Fruit fly (Drosophila melanogaster) whole organism, embryonic: ENCODE data around the gene CG7656.
A peak's percentile ranks its signal among the peaks of the same experiment; 100 is the strongest.

Experiments
- Abd-B ChIP-seq: fragments of 200-800 bp; sonication (Bioruptor generic); optimal IDR thresholded peaks from 2 replicates; lab custom pipeline; 2018; ENCODE audit warnings: missing biosample characterization, mild to moderate bottlenecking, missing genetic modification characterization, moderate library complexity
- Antp ChIP-seq: fragments of 200-800 bp; sonication (Bioruptor generic); optimal IDR thresholded peaks from 3 replicates; lab custom pipeline; 2016; ENCODE audit warnings: missing biosample characterization, missing genetic modification characterization
- Bgb ChIP-seq: fragments of 200-800 bp; sonication (Bioruptor generic); IDR thresholded peaks from 2 replicates; pipeline ENCODE4 v1.3.6; 2022; ENCODE audit warnings: missing biosample characterization, missing genetic modification characterization; ENCODE audit not compliant: partially characterized antibody
- CG10543 ChIP-seq: fragments of 200-800 bp; sonication (Bioruptor generic); optimal IDR thresholded peaks from 3 replicates; lab custom pipeline; 2017; ENCODE audit warnings: missing biosample characterization, mild to moderate bottlenecking, missing genetic modification characterization, moderate library complexity
- CG10959 ChIP-seq: fragments of 200-800 bp; sonication (Bioruptor generic); IDR thresholded peaks from 2 replicates; pipeline ENCODE4 v1.3.6; 2022; ENCODE audit warnings: missing biosample characterization, missing genetic modification characterization
- CG14710 ChIP-seq: fragments of 200-800 bp; sonication (Bioruptor generic); optimal IDR thresholded peaks from 3 replicates; lab custom pipeline; 2019; ENCODE audit warnings: missing biosample characterization, mild to moderate bottlenecking, missing genetic modification characterization, moderate library complexity
- CG17186 ChIP-seq: fragments of 200-800 bp; sonication (Bioruptor generic); optimal IDR thresholded peaks from 3 replicates; lab custom pipeline; 2017; ENCODE audit warnings: missing biosample characterization, missing genetic modification reagents, missing genetic modification characterization
- CG17361 ChIP-seq: fragments of 200-800 bp; sonication (Bioruptor generic); IDR thresholded peaks from 3 replicates; pipeline ENCODE4 v1.3.6; 2022; ENCODE audit warnings: missing biosample characterization, missing genetic modification characterization
- CG17385 ChIP-seq: fragments of 200-800 bp; sonication (Bioruptor generic); optimal IDR thresholded peaks from 3 replicates; lab custom pipeline; 2018; ENCODE audit warnings: missing biosample characterization, mild to moderate bottlenecking, missing genetic modification characterization
- CG2120 ChIP-seq: fragments of 200-800 bp; sonication (Bioruptor generic); optimal IDR thresholded peaks from 3 replicates; lab custom pipeline; 2016; ENCODE audit warnings: missing biosample characterization, missing genetic modification characterization
- CG31365 ChIP-seq: fragments of 200-800 bp; sonication (Bioruptor generic); optimal IDR thresholded peaks from 2 replicates; lab custom pipeline; 2018; ENCODE audit warnings: missing biosample characterization, mild to moderate bottlenecking, missing genetic modification characterization
- CG31388 ChIP-seq: fragments of 200-800 bp; sonication (Bioruptor generic); optimal IDR thresholded peaks from 2 replicates; lab custom pipeline; 2016; ENCODE audit warnings: missing biosample characterization, missing genetic modification characterization
- CG3281 ChIP-seq: fragments of 200-800 bp; sonication (Bioruptor generic); optimal IDR thresholded peaks from 3 replicates; lab custom pipeline; 2017; ENCODE audit warnings: missing biosample characterization, mild to moderate bottlenecking, missing genetic modification characterization
- CG3407 ChIP-seq: fragments of 200-800 bp; sonication (Bioruptor generic); optimal IDR thresholded peaks from 2 replicates; lab custom pipeline; 2018; ENCODE audit warnings: missing biosample characterization, mild to moderate bottlenecking, missing genetic modification characterization
- CG34422 ChIP-seq: fragments of 200-800 bp; sonication (Bioruptor generic); IDR thresholded peaks from 3 replicates; pipeline ENCODE4 v1.3.6; 2022; ENCODE audit warnings: missing biosample characterization, missing genetic modification characterization
- CG4360 ChIP-seq: fragments of 200-800 bp; sonication (Bioruptor generic); IDR thresholded peaks from 2 replicates; pipeline ENCODE4 v1.3.6; 2022; ENCODE audit warnings: missing biosample characterization, missing genetic modification characterization
- CG4707 ChIP-seq: fragments of 200-800 bp; sonication (Bioruptor generic); optimal IDR thresholded peaks from 2 replicates; lab custom pipeline; 2018; ENCODE audit warnings: missing biosample characterization, mild to moderate bottlenecking, missing genetic modification characterization, moderate library complexity
- CG6683 ChIP-seq: fragments of 200-800 bp; sonication (Bioruptor generic); optimal IDR thresholded peaks from 2 replicates; lab custom pipeline; 2017; ENCODE audit warnings: missing biosample characterization, mild to moderate bottlenecking, missing genetic modification characterization, missing genetic modification reagents
- CG8089 ChIP-seq: fragments of 200-800 bp; sonication (Bioruptor generic); optimal IDR thresholded peaks from 3 replicates; lab custom pipeline; 2016; ENCODE audit warnings: missing biosample characterization, missing genetic modification characterization
- Camta ChIP-seq: fragments of 200-800 bp; sonication (Bioruptor generic); optimal IDR thresholded peaks from 2 replicates; lab custom pipeline; 2016; ENCODE audit warnings: missing biosample characterization, missing genetic modification characterization
- Deaf1 ChIP-seq: fragments of 200-800 bp; optimal IDR thresholded peaks from 3 replicates; lab custom pipeline; 2019; ENCODE audit warnings: missing biosample characterization, mild to moderate bottlenecking, missing genetic modification characterization, moderate library complexity
- Elba2 ChIP-seq: fragments of 200-800 bp; sonication (Bioruptor generic); optimal IDR thresholded peaks from 3 replicates; lab custom pipeline; 2016; ENCODE audit warnings: missing biosample characterization, missing genetic modification characterization
- Fer2 ChIP-seq: fragments of 200-800 bp; sonication (Bioruptor generic); optimal IDR thresholded peaks from 2 replicates; lab custom pipeline; 2018; ENCODE audit warnings: missing biosample characterization, mild to moderate bottlenecking, missing genetic modification characterization, moderate library complexity
- Fer3 ChIP-seq: fragments of 200-800 bp; sonication (Bioruptor generic); optimal IDR thresholded peaks from 2 replicates; lab custom pipeline; 2018; ENCODE audit warnings: missing biosample characterization, mild to moderate bottlenecking, missing genetic modification characterization, moderate library complexity
- Gug ChIP-seq: fragments of 200-800 bp; sonication (Bioruptor generic); IDR thresholded peaks from 4 replicates; pipeline ENCODE4 v1.3.6; 2022; ENCODE audit warnings: missing biosample characterization, missing genetic modification characterization
- HLH54F ChIP-seq: fragments of 200-800 bp; sonication (Bioruptor generic); optimal IDR thresholded peaks from 3 replicates; lab custom pipeline; 2016; ENCODE audit warnings: missing biosample characterization, missing genetic modification characterization
- HmgZ ChIP-seq: fragments of 200-800 bp; sonication (Bioruptor generic); optimal IDR thresholded peaks from 2 replicates; lab custom pipeline; 2018; ENCODE audit warnings: missing biosample characterization, mild to moderate bottlenecking, missing genetic modification characterization
- Lim3 ChIP-seq: fragments of 200-800 bp; sonication (Bioruptor generic); IDR thresholded peaks from 2 replicates; pipeline ENCODE4 v1.3.6; 2022; ENCODE audit warnings: missing biosample characterization, missing genetic modification characterization
- Med ChIP-seq: fragments of 200-800 bp; sonication (Bioruptor generic); peaks from one replicate; lab custom pipeline; 2016; ENCODE audit warnings: missing biosample characterization, missing genetic modification characterization, mild to moderate bottlenecking, inconsistent platforms, moderate library complexity
- Ravus ChIP-seq: fragments of 200-800 bp; sonication (Bioruptor generic); IDR thresholded peaks from 2 replicates; pipeline ENCODE4 v1.3.6; 2022; ENCODE audit warnings: missing biosample characterization, missing genetic modification characterization
- Sry-β ChIP-seq: fragments of 200-800 bp; sonication (Bioruptor generic); optimal IDR thresholded peaks from 2 replicates; lab custom pipeline; 2018; ENCODE audit warnings: missing biosample characterization, mild to moderate bottlenecking, missing genetic modification characterization, moderate library complexity
- Xbp1 ChIP-seq: fragments of 200-800 bp; sonication (Bioruptor generic); optimal IDR thresholded peaks from 3 replicates; lab custom pipeline; 2016; ENCODE audit warnings: missing biosample characterization, mild to moderate bottlenecking, missing genetic modification characterization
- ato ChIP-seq: fragments of 200-800 bp; sonication (Bioruptor generic); IDR thresholded peaks from 2 replicates; pipeline ENCODE4 v1.3.6; 2022; ENCODE audit warnings: missing biosample characterization, missing genetic modification characterization; ENCODE audit not compliant: partially characterized antibody
- chinmo ChIP-seq: fragments of 200-800 bp; sonication (Bioruptor generic); IDR thresholded peaks from 4 replicates; pipeline ENCODE4 v1.3.6; 2022; ENCODE audit warnings: missing biosample characterization, missing genetic modification characterization; ENCODE audit not compliant: partially characterized antibody
- dmrt11E ChIP-seq: fragments of 200-800 bp; sonication (Bioruptor generic); optimal IDR thresholded peaks from 3 replicates; lab custom pipeline; 2018; ENCODE audit warnings: missing biosample characterization, mild to moderate bottlenecking, missing genetic modification characterization, moderate library complexity
- dysf ChIP-seq: fragments of 200-800 bp; sonication (Bioruptor generic); IDR thresholded peaks from 3 replicates; pipeline ENCODE4 v1.3.6; 2022; ENCODE audit warnings: missing biosample characterization, missing genetic modification characterization
- fd64A ChIP-seq: fragments of 200-800 bp; sonication (Bioruptor generic); optimal IDR thresholded peaks from 3 replicates; lab custom pipeline; 2018; ENCODE audit warnings: missing biosample characterization, mild to moderate bottlenecking, missing genetic modification characterization
- fru ChIP-seq: fragments of >200 bp; optimal IDR thresholded peaks from 2 replicates; lab custom pipeline; 2017
- gfzf ChIP-seq: fragments of 200-800 bp; sonication (Bioruptor generic); optimal IDR thresholded peaks from 2 replicates; lab custom pipeline; 2016; ENCODE audit warnings: missing biosample characterization, mild to moderate bottlenecking, missing genetic modification characterization, moderate library complexity
- hkb ChIP-seq, 2 experiments: fragments of 200-800 bp in 1 of 2; fragments of >200 bp in 1 of 2; sonication (Bioruptor generic) in 1 of 2; IDR thresholded peaks in 1 of 2; optimal IDR thresholded peaks in 1 of 2; 2 replicates each; pipeline versions ENCODE4 v1.3.6 to Lab custom; 2017 to 2022; ENCODE audit warnings: missing biosample characterization in 1 of 2, missing genetic modification characterization in 1 of 2
- jing ChIP-seq: fragments of 200-800 bp; sonication (Bioruptor generic); optimal IDR thresholded peaks from 2 replicates; lab custom pipeline; 2018; ENCODE audit warnings: missing biosample characterization, mild to moderate bottlenecking, missing genetic modification characterization
- lbe ChIP-seq: fragments of 200-800 bp; sonication (Bioruptor generic); optimal IDR thresholded peaks from 2 replicates; lab custom pipeline; 2016; ENCODE audit warnings: missing biosample characterization, mild to moderate bottlenecking, missing genetic modification characterization
- oc ChIP-seq: fragments of 200-800 bp; sonication (Bioruptor generic); optimal IDR thresholded peaks from 2 replicates; lab custom pipeline; 2018; ENCODE audit warnings: missing biosample characterization, mild to moderate bottlenecking, missing genetic modification characterization, moderate library complexity
- org-1 ChIP-seq: fragments of 200-800 bp; sonication (Bioruptor generic); optimal IDR thresholded peaks from 2 replicates; lab custom pipeline; 2017; ENCODE audit warnings: missing biosample characterization, missing genetic modification characterization
- shn ChIP-seq: fragments of 200-800 bp; sonication (Bioruptor generic); optimal IDR thresholded peaks from 3 replicates; lab custom pipeline; 2016; ENCODE audit warnings: missing biosample characterization, missing genetic modification characterization
- unpg ChIP-seq: fragments of 200-800 bp; sonication (Bioruptor generic); optimal IDR thresholded peaks from 3 replicates; lab custom pipeline; 2018; ENCODE audit warnings: missing biosample characterization, mild to moderate bottlenecking, missing genetic modification characterization, moderate library complexity
- wor ChIP-seq: fragments of 200-800 bp; sonication (Bioruptor generic); IDR thresholded peaks from 2 replicates; pipeline ENCODE4 v1.3.6; 2022; ENCODE audit warnings: missing biosample characterization, missing genetic modification characterization
- zen2 ChIP-seq: fragments of 200-800 bp; sonication (Bioruptor generic); IDR thresholded peaks from 3 replicates; pipeline ENCODE4 v1.3.6; 2022; ENCODE audit warnings: missing biosample characterization, missing genetic modification characterization; ENCODE audit not compliant: partially characterized antibody

The CG7656 gene

dm6 chr3L:15563058-15563850 lies 24.7 kb downstream of the CG7656 start, which contains the start of the genes CG7739 and SCCRO (continued):
- peak; percentile 56 for TF ChIP-seq Fer2 (tag; lab: Kevin White, UChicago)
- no peak for TF ChIP-seq ato (GFP tag; lab: Robert Waterston, UW)
- peak; percentile 10; the same call in 1 of the 2 replicates for TF ChIP-seq Ravus (GFP tag; lab: Robert Waterston, UW)
- no peak for TF ChIP-seq CG10959 (GFP tag; lab: Robert Waterston, UW)
- TF ChIP-seq CG31388 (GFP tag; lab: Kevin White, UChicago), result no peak
- TF ChIP-seq CG3281 (GFP tag; lab: Kevin White, UChicago), result peak; percentile 25
- peak; percentile 74 for TF ChIP-seq CG14710
- peak; percentile 42 for TF ChIP-seq CG17385 (GFP tag; lab: Kevin White, UChicago)
- peak; percentile 72; the same call in 2 of the 3 replicates for TF ChIP-seq CG34422 (GFP tag; lab: Robert Waterston, UW)
- no peak for TF ChIP-seq CG8089 (GFP tag; lab: Kevin White, UChicago)
- peak; percentile 40 for TF ChIP-seq CG2120 (GFP tag; lab: Kevin White, UChicago)
- TF ChIP-seq HLH54F (GFP tag; lab: Kevin White, UChicago), result no peak
- TF ChIP-seq oc (tag; lab: Kevin White, UChicago), result no peak
- no peak for TF ChIP-seq Camta
- TF ChIP-seq hkb (optimal IDR thresholded peaks at IDR 0.05; lab: Kevin White, UChicago), result no peak
- TF ChIP-seq hkb (GFP tag; IDR thresholded peaks at IDR 0.05; lab: Robert Waterston, UW), result no peak
- TF ChIP-seq Xbp1, result peak; percentile 71
- no peak for TF ChIP-seq fd64A (GFP tag; lab: Kevin White, UChicago)
- TF ChIP-seq chinmo (GFP tag; lab: Robert Waterston, UW), result 0 out of 4 replicates have a peak, but pooled peaks have one; percentile 46
- TF ChIP-seq CG3407 (GFP tag; lab: Kevin White, UChicago), result no peak
- TF ChIP-seq gfzf (GFP tag; lab: Kevin White, UChicago), result peak; percentile 66
- no peak for TF ChIP-seq Lim3 (GFP tag; lab: Robert Waterston, UW)
- peak; percentile 61 for TF ChIP-seq unpg (GFP tag; lab: Kevin White, UChicago)
- TF ChIP-seq CG4707 (GFP tag; lab: Kevin White, UChicago), result no peak
- peak; percentile 89 for TF ChIP-seq Elba2 (GFP tag; lab: Kevin White, UChicago)
- no peak for TF ChIP-seq fru (lab: Kevin White, UChicago)
- TF ChIP-seq Antp (GFP tag; lab: Kevin White, UChicago), result peak; percentile 26
- peak; percentile 70; the same call in 2 of the 3 replicates for TF ChIP-seq dysf
- TF ChIP-seq CG31365 (tag; lab: Kevin White, UChicago), result no peak
- no peak for TF ChIP-seq lbe (GFP tag; lab: Kevin White, UChicago)
- peak; percentile 50 for TF ChIP-seq dmrt11E (tag; lab: Kevin White, UChicago)
- TF ChIP-seq zen2, result no peak
- TF ChIP-seq org-1, result no peak
- no peak for TF ChIP-seq CG17186 (GFP tag; lab: Kevin White, UChicago)
- TF ChIP-seq Abd-B, result peak; percentile 68
- peak; percentile 68; the same call in 2 of the 4 replicates for TF ChIP-seq Gug
- no peak for TF ChIP-seq jing (GFP tag; lab: Kevin White, UChicago)
- peak; percentile 92 for TF ChIP-seq Med (GFP tag; lab: Kevin White, UChicago)
- TF ChIP-seq Deaf1 (tag; lab: Kevin White, UChicago), result no peak
- peak; percentile 77 for TF ChIP-seq Fer3
- no peak for TF ChIP-seq shn (GFP tag; lab: Kevin White, UChicago)
- no peak for TF ChIP-seq wor (GFP tag; lab: Robert Waterston, UW)
- TF ChIP-seq CG10543, result peak; percentile 50
- no peak for TF ChIP-seq CG6683 (GFP tag; lab: Kevin White, UChicago)
- TF ChIP-seq Sry-β, result no peak
- TF ChIP-seq HmgZ (tag; lab: Kevin White, UChicago), result peak; percentile 20
- TF ChIP-seq CG17361 (GFP tag; lab: Robert Waterston, UW), result peak; percentile 85
- peak; percentile 56; the same call in 1 of the 2 replicates for TF ChIP-seq CG4360 (GFP tag; lab: Robert Waterston, UW)
- TF ChIP-seq Bgb (GFP tag; lab: Robert Waterston, UW), result no peak
